Worm (Caenorhabditis elegans): Measurements from ENCODE around the gene W09H1.4.
A peak's percentile ranks its signal among the peaks of the same experiment; 100 is the strongest.

Gene W09H1.4

ce11 chrII:13149965-13150364, 33.4 kb upstream of the W09H1.4 start:
- no peak for TF ChIP-seq fax-1 (tag; optimal IDR thresholded peaks at IDR 0.05)
- no peak for TF ChIP-seq ceh-30 (tag; optimal IDR thresholded peaks at IDR 0.05)
- no peak for TF ChIP-seq F13H6.1 (tag; optimal IDR thresholded peaks at IDR 0.05)
- TF ChIP-seq nfya-1 (tag; optimal IDR thresholded peaks at IDR 0.05): no peak
- TF ChIP-seq ceh-48 (tag; optimal IDR thresholded peaks at IDR 0.05): no peak
- TF ChIP-seq pha-2 (tag; optimal IDR thresholded peaks at IDR 0.05): no peak
- no peak for TF ChIP-seq ceh-18 (tag; optimal IDR thresholded peaks at IDR 0.05)
- no peak for TF ChIP-seq zip-5 (tag; optimal IDR thresholded peaks at IDR 0.05)
- no peak for TF ChIP-seq dve-1 (tag; optimal IDR thresholded peaks at IDR 0.05)
- TF ChIP-seq unc-55 (GFP tag; optimal IDR thresholded peaks at IDR 0.05): no peak
- no peak for TF ChIP-seq mec-3 (tag; optimal IDR thresholded peaks at IDR 0.05; ENCODE audit: borderline replicate concordance)
- TF ChIP-seq K02D7.2 (tag; optimal IDR thresholded peaks at IDR 0.05): no peak
- TF ChIP-seq hlh-30 (tag; optimal IDR thresholded peaks at IDR 0.05; ENCODE audit: insufficient read depth): no peak
- TF ChIP-seq rnt-1 (tag; optimal IDR thresholded peaks at IDR 0.05): no peak

- TF ChIP-seq dve-1 (tag; optimal IDR thresholded peaks at IDR 0.05) (no peak), elt-4 (tag; optimal IDR thresholded peaks at IDR 0.05) (peak; percentile 64)
Observed at ce11 chrII:13152409-13152808, 30.9 kb upstream of the W09H1.4 start.

ce11 chrII:13153299-13153698, 30.0 kb upstream of the W09H1.4 start, which contains the start of gene spe-18:
spe-18 (minus strand) TSS chrII:13153399.
- TF ChIP-seq dmd-4 (tag; optimal IDR thresholded peaks at IDR 0.05; ENCODE audit: borderline replicate concordance): no peak

ce11 chrII:13156071-13156470, 27.3 kb upstream of the W09H1.4 start:
- TF ChIP-seq unc-42 (tag; optimal IDR thresholded peaks at IDR 0.05) (no peak), gmeb-2 (tag; optimal IDR thresholded peaks at IDR 0.05) (no peak), pqm-1 (tag; optimal IDR thresholded peaks at IDR 0.05) (no peak), hlh-15 (tag; optimal IDR thresholded peaks at IDR 0.05) (no peak), K09A11.1 (tag; optimal IDR thresholded peaks at IDR 0.05; ENCODE audit: insufficient read depth) (no peak)

ce11 chrII:13156971-13157370, 26.4 kb upstream of the W09H1.4 start, which contains the start of the genes hpr-17 and F32A11.1:
hpr-17 (minus strand) TSS chrII:13157047.
F32A11.1 (plus strand) TSS chrII:13157329.
- TF ChIP-seq ceh-31 (tag; optimal IDR thresholded peaks at IDR 0.05) (peak; percentile 13), lin-11 (tag; optimal IDR thresholded peaks at IDR 0.05) (no peak), unc-42 (tag; optimal IDR thresholded peaks at IDR 0.05) (peak; percentile 40), ceh-14 (tag; optimal IDR thresholded peaks at IDR 0.05) (no peak), unc-55 (GFP tag; optimal IDR thresholded peaks at IDR 0.05) (peak; percentile 19), elt-2 (tag; optimal IDR thresholded peaks at IDR 0.05) (peak; percentile 18), mec-3 (tag; optimal IDR thresholded peaks at IDR 0.05; ENCODE audit: borderline replicate concordance) (no peak), hlh-6 (tag; optimal IDR thresholded peaks at IDR 0.05) (no peak), hlh-15 (tag; optimal IDR thresholded peaks at IDR 0.05) (no peak), nhr-232 (tag; optimal IDR thresholded peaks at IDR 0.05) (no peak), zip-5 (tag; optimal IDR thresholded peaks at IDR 0.05) (no peak), ceh-9 (tag; optimal IDR thresholded peaks at IDR 0.05) (no peak), ref-2 (tag; optimal IDR thresholded peaks at IDR 0.05) (peak; percentile 40), ceh-18 (tag; optimal IDR thresholded peaks at IDR 0.05) (peak; percentile 26), nfya-1 (tag; optimal IDR thresholded peaks at IDR 0.05) (peak; percentile 66), che-1 (tag; optimal IDR thresholded peaks at IDR 0.05) (no peak), odd-2 (tag; optimal IDR thresholded peaks at IDR 0.05) (no peak), ttx-3 (tag; optimal IDR thresholded peaks at IDR 0.05) (no peak), eyg-1 (tag; optimal IDR thresholded peaks at IDR 0.05) (no peak)

ce11 chrII:13159869-13160268, 23.5 kb upstream of the W09H1.4 start:
- TF ChIP-seq ceh-2 (tag; optimal IDR thresholded peaks at IDR 0.05): no peak
- no peak for TF ChIP-seq ceh-22 (tag; optimal IDR thresholded peaks at IDR 0.05)
- no peak for TF ChIP-seq zip-5 (tag; optimal IDR thresholded peaks at IDR 0.05)
- no peak for TF ChIP-seq nhr-11 (tag; optimal IDR thresholded peaks at IDR 0.05)
- TF ChIP-seq ceh-45 (GFP tag; IDR thresholded peaks at IDR 0.05): no peak
- no peak for TF ChIP-seq tbx-2 (tag; optimal IDR thresholded peaks at IDR 0.05)
- no peak for TF ChIP-seq syd-9 (tag; optimal IDR thresholded peaks at IDR 0.05)
- TF ChIP-seq C08G9.2 (tag; optimal IDR thresholded peaks at IDR 0.05): no peak
- no peak for TF ChIP-seq ztf-16 (tag; optimal IDR thresholded peaks at IDR 0.05)
- TF ChIP-seq ceh-48 (tag; optimal IDR thresholded peaks at IDR 0.05): no peak
- no peak for TF ChIP-seq ref-2 (tag; optimal IDR thresholded peaks at IDR 0.05)
- TF ChIP-seq gmeb-2 (tag; optimal IDR thresholded peaks at IDR 0.05): no peak
- TF ChIP-seq rnt-1 (tag; optimal IDR thresholded peaks at IDR 0.05): no peak
- no peak for TF ChIP-seq ceh-24 (tag; optimal IDR thresholded peaks at IDR 0.05)
- no peak for TF ChIP-seq Y22D7AL.16 (tag; optimal IDR thresholded peaks at IDR 0.05)
- no peak for TF ChIP-seq nhr-232 (tag; optimal IDR thresholded peaks at IDR 0.05)
- no peak for TF ChIP-seq pag-3 (tag; optimal IDR thresholded peaks at IDR 0.05; ENCODE audit: borderline replicate concordance)

Data from whole organism, late embryonic.